Fruit fly (Drosophila melanogaster) Kc167 (cell line): ENCODE results near the gene CG43732.

Experiments used
- Myc ChIP-seq: fragments of >200 bp; optimal IDR thresholded peaks from 2 replicates; lab custom pipeline; 2017; ENCODE audit warnings: missing external identifiers
- Sin3A ChIP-seq: fragments of >200 bp; optimal IDR thresholded peaks from 2 replicates; lab custom pipeline; 2018; ENCODE audit warnings: missing external identifiers
- h ChIP-seq: fragments of >200 bp; optimal IDR thresholded peaks from 3 replicates; lab custom pipeline; 2018; ENCODE audit warnings: missing external identifiers
- insv ChIP-seq: fragments of >200 bp; optimal IDR thresholded peaks from 3 replicates; lab custom pipeline; 2018; ENCODE audit warnings: missing external identifiers
- psq ChIP-seq: fragments of >200 bp; optimal IDR thresholded peaks from 2 replicates; lab custom pipeline; 2017; ENCODE audit warnings: missing external identifiers
- ttk ChIP-seq: sonication (Bioruptor generic); optimal IDR thresholded peaks from 2 replicates; lab custom pipeline; 2017; ENCODE audit warnings: missing external identifiers

Gene CG43732

DNA sequence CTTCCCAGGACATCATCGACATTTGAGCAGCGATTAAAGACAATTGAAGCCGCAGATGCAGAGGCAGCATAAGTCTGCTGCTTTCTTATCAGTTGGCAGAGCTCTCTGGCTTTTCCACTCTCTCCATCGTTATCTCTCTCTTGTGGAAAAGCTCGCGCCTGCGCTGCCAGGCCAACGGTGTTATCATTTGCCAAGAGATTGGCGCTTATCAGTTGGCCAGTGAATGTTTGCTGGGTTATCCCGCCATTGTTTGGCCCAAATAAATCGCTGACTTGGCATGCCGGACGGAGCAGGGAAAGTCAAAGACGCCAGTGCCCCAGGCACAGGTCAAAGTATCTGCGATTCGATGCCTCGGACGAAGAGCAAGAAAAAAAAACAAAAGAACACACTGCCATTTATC is 865 bp upstream of the CG43732 start:
- TF ChIP-seq ttk (no peak), Sin3A (no peak), Myc (lab: Kevin White, UChicago) (no peak), psq (lab: Kevin White, UChicago) (no peak), insv (lab: Kevin White, UChicago) (no peak), h (lab: Kevin White, UChicago) (no peak)

DNA sequence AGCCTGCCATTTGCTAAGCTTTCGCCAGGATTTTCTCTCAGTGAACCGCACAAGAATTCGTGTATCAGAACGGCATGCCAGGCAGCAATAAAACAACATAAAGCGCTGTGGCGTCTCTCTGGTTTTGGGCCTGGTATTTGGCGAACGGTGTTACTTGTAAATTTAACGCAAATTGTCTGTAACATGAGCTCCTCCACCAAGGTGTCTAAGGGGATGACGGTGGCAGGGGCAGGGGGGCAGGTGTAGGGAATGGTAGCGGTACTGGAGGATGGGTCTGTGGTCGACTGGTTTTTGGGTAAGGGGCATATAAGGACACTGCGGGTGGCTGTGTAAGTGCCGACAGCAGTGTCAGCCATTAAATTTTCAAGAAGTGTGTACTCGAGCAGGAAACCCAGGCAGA is 14.8 kb downstream of the CG43732 start:
- no peak for TF ChIP-seq Myc (lab: Kevin White, UChicago)
- no peak for TF ChIP-seq psq (lab: Kevin White, UChicago)

DNA sequence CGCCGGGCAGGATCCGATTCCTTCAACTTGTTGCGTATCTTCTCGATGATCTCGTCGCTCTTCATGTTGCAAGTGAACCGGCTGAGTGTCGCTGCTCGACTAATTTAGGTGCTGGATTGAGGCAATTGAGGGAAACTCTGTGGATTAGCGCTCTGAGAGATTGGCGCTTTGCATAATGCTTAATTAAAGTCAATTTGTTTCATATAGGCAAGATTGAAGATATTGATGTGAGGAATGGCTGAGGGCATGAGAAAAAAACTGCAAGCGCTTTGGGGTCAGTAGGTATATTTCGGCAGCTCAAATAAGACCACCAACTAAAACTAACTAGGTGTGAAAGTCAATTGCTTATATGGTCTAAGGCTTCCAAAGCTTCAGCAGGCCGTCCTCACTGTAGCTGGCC is 28.7 kb downstream of the CG43732 start, which contains the start of gene euc:
Gene euc, minus strand, starts transcription at position 101 of the 400 bp plus-strand sequence.
- no peak for TF ChIP-seq psq (lab: Kevin White, UChicago)
- no peak for TF ChIP-seq insv (lab: Kevin White, UChicago)
- TF ChIP-seq ttk: no peak
- TF ChIP-seq Myc (lab: Kevin White, UChicago): no peak
- TF ChIP-seq Sin3A: no peak
- no peak for TF ChIP-seq h (lab: Kevin White, UChicago)

DNA sequence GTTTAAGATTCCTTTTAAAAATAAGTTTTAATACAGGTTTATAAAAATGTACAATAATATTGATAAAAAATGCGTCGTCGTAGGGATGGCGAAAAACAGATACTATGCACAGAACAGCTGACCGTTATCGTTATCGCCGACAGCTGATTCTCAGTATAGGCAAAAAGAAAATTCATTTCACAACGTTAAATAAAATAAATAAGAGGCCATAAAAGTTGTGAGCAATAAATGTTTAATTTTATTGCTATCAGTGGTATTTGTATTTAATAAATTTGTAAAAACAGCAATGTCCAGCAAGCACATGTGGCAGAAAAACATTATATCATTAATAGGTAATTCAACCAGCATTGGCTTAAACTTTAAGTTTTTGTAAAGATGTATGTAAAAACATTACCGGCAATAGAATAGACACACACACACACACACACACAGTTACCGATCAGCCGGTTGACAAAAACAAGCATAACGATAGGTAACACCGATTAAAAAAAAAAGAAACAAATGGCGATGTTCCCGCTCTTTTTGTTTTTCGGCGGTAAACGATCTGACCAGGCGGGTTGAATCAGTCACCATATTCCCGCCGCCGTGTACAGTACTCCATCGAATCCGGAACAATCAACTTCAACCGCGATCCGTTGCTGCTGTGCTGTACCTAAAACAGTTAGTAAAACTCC is 31.0 kb downstream of the CG43732 start, which contains the start of the genes dnk and Smu1:
Gene dnk, plus strand, starts transcription at position 133 of the 674 bp plus-strand sequence.
Gene Smu1, minus strand, starts transcription at position 462 of the 674 bp plus-strand sequence.
- no peak for TF ChIP-seq Sin3A
- TF ChIP-seq psq (lab: Kevin White, UChicago): no peak
- no peak for TF ChIP-seq ttk
- TF ChIP-seq insv (lab: Kevin White, UChicago): no peak
- no peak for TF ChIP-seq h (lab: Kevin White, UChicago)
- TF ChIP-seq Myc (lab: Kevin White, UChicago): no peak

DNA sequence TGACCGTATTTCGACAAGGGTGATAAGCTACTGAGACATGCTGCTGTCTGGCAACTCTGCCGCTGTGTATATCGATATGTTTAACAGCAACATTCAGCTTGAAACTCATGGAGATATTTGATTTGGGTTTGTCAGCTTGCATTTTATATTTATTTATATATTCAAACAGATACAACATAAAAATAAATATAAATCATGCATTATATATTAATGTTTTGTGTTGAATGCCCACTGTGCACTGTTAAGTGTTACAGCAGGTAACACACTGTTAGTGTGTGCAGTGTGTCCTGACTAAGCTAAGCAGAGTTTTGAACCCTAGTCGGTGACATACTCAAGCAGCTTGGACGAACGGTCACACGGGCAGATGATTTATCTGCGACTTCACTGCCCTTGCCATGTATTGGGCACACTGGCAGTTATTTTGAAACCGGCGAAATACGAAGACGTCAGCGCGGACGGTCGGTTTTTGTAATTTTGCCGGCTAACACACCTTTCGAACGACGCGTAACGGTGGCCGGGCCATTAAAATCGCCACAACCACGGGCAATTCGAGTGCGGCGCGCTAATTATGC is 33.7 kb downstream of the CG43732 start, which contains the start of the genes snRNP-U1-C and gukh:
Gene snRNP-U1-C, minus strand, starts transcription at position 37 of the 572 bp plus-strand sequence.
Gene gukh, plus strand, starts transcription at position 412 of the 572 bp plus-strand sequence.
- no peak for TF ChIP-seq Myc (lab: Kevin White, UChicago)
- no peak for TF ChIP-seq ttk
- TF ChIP-seq psq (lab: Kevin White, UChicago): no peak
- no peak for TF ChIP-seq Sin3A
- no peak for TF ChIP-seq h (lab: Kevin White, UChicago)

DNA sequence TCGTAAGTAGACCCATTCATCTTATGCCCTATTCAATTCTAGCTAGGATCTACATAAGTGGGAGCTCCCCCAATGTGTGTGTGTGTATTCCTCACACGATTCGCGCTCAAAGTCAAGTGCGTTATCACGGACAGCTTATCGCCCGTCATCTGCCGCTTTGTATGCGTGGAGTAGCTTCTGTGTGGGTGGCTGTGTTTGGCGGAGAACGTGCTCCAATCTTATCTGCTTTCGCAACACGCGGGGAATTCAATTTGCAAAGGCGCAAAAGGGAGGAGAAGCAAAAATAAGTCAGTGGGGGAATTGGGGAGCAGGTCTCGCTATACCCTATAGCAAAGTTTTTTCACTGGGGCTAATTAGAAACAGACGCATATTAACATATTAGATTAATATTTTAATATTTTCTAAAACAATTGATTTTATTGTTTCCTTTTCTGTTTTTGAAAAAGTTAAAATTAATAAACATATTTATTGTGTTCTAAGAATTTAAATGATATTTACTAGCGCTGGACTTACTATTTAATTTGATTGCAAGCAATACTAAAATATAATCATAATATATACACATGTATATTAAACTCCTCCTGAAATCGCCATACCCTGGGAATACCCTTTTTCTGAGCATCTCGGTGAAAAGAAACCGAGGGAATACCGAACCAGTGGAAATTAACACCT is 35.3 kb downstream of the CG43732 start:
- no peak for TF ChIP-seq insv (lab: Kevin White, UChicago)
- TF ChIP-seq Sin3A: no peak
- TF ChIP-seq h (lab: Kevin White, UChicago): no peak
- TF ChIP-seq psq (lab: Kevin White, UChicago): no peak
- no peak for TF ChIP-seq Myc (lab: Kevin White, UChicago)
- TF ChIP-seq ttk: no peak

dm6 chr3R:18986089-18986887 is 36.3 kb downstream of the CG43732 start:
- no peak for TF ChIP-seq ttk
- TF ChIP-seq Myc (lab: Kevin White, UChicago): no peak
- no peak for TF ChIP-seq insv (lab: Kevin White, UChicago)
- no peak for TF ChIP-seq psq (lab: Kevin White, UChicago)
- TF ChIP-seq h (lab: Kevin White, UChicago): no peak
- no peak for TF ChIP-seq Sin3A

dm6 chr3R:18987428-18988416 is 37.7 kb downstream of the CG43732 start:
- TF ChIP-seq Sin3A: no peak
- TF ChIP-seq psq (lab: Kevin White, UChicago): no peak
- no peak for TF ChIP-seq Myc (lab: Kevin White, UChicago)
- TF ChIP-seq h (lab: Kevin White, UChicago): no peak
- TF ChIP-seq ttk: no peak
- TF ChIP-seq insv (lab: Kevin White, UChicago): no peak

DNA sequence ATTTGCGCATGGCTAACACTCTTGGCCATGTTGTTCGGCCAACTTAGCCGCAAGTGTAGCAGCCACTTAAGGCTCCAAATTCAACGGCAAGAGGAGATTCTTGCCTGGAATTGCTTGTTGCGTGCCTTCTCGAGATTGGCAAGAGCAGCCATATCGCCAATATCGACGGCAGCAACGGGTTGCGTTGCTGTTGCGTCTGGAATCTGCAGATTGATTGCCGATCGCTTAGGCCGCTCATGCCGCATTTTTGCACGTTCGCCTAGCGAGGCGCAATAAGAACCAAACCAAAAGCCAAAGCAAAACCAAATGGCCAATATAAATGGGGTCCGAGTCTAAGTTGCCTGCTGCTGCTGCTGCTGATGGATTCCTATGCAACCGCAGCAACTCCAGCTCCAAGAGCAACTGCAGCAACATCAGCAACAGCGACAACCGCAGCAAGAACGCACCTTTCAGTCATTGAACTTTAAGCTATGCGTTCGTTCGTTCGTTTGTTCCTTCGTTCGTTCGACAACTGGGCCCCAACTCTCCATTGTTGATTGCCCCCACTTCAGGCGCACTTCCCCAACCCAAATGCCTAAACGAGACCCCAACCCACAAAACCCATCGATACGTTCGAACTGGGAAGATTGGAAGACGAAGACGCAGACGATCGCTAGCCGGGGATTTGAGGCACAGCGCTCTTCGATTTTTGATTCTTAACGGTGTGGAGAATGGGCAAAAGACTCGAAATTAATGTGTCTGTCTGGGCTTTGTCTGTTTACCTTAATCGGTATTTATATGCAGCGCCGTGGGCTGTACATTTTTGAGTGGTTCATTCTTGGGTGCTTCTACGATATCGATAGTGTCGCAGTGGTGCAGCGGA is 39.2 kb downstream of the CG43732 start:
- no peak for TF ChIP-seq ttk
- TF ChIP-seq h (lab: Kevin White, UChicago): no peak
- TF ChIP-seq insv (lab: Kevin White, UChicago): no peak
- TF ChIP-seq Myc (lab: Kevin White, UChicago): no peak
- TF ChIP-seq psq (lab: Kevin White, UChicago): no peak
- no peak for TF ChIP-seq Sin3A

DNA sequence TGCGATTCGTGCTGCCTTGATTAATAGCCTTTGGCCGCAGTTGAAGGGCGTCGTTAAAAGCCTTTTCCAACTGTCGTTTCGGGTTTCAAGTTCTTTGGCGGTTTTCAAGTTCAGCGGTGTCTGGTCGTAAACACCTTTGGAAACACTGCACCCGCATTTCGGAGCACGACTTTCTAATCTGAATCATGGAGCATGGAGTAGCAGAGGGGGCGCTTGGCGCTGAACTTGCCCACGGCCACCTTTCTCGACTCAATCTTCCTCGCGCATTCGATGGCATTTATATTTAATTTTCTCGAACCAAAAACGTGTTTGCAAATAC is 39.8 kb downstream of the CG43732 start:
- TF ChIP-seq Sin3A: no peak
